Fruit fly (Drosophila melanogaster): ENCODE measurements around the gene CG3817.

Gene CG3817

dm6 chr3R:14875274-14875964, 23.1 kb upstream of the CG3817 start, which contains the start of gene btsz (continued):
- peak; percentile 21 for TF ChIP-seq mam (GFP tag; optimal IDR thresholded peaks at IDR 0.05)
- peak; percentile 83 for TF ChIP-seq CG2678 (tag; optimal IDR thresholded peaks at IDR 0.05)
- TF ChIP-seq toy (GFP tag; IDR thresholded peaks at IDR 0.05) = no peak
- TF ChIP-seq CG13624 (GFP tag; optimal IDR thresholded peaks at IDR 0.05) = peak; percentile 6
- TF ChIP-seq Drgx (GFP tag; IDR thresholded peaks at IDR 0.05) = no peak
- no peak for TF ChIP-seq kay (GFP tag; optimal IDR thresholded peaks at IDR 0.05)
- peak; percentile 5 for TF ChIP-seq unpg (GFP tag; optimal IDR thresholded peaks at IDR 0.05)
- TF ChIP-seq CG8924 (tag; optimal IDR thresholded peaks at IDR 0.05) = peak; percentile 45
- peak; percentile 5 for TF ChIP-seq zfh2 (GFP tag; optimal IDR thresholded peaks at IDR 0.05)
- no peak for TF ChIP-seq dpn (GFP tag; optimal IDR thresholded peaks at IDR 0.05)
- no peak for TF ChIP-seq fd64A (GFP tag; optimal IDR thresholded peaks at IDR 0.05)
- TF ChIP-seq CG10431 (GFP tag; optimal IDR thresholded peaks at IDR 0.05) = no peak
- peak; percentile 64 for TF ChIP-seq CG13296 (GFP tag; optimal IDR thresholded peaks at IDR 0.05)
- no peak for TF ChIP-seq H15 (GFP tag; IDR thresholded peaks at IDR 0.05)
- TF ChIP-seq nmo (GFP tag; optimal IDR thresholded peaks at IDR 0.05) = peak; percentile 26
- peak; percentile 52 for TF ChIP-seq CG4424 (GFP tag; optimal IDR thresholded peaks at IDR 0.05)
- peak; percentile 86 for TF ChIP-seq CG7556 (GFP tag; optimal IDR thresholded peaks at IDR 0.05)
- TF ChIP-seq sqz (GFP tag; optimal IDR thresholded peaks at IDR 0.05) = no peak
- no peak for TF ChIP-seq CG12236 (GFP tag; optimal IDR thresholded peaks at IDR 0.05)
- peak; percentile 13 for TF ChIP-seq CG9817 (tag; optimal IDR thresholded peaks at IDR 0.05)
- TF ChIP-seq CG10366 (GFP tag; IDR thresholded peaks at IDR 0.05) = no peak
- TF ChIP-seq CG17385 (GFP tag; optimal IDR thresholded peaks at IDR 0.05) = peak; percentile 38
- no peak for TF ChIP-seq z (GFP tag; IDR thresholded peaks at IDR 0.05)
- no peak for TF ChIP-seq bowl (GFP tag; IDR thresholded peaks at IDR 0.05)
- no peak for TF ChIP-seq Trl (optimal IDR thresholded peaks at IDR 0.05)
- no peak for TF ChIP-seq Trl (GFP tag; optimal IDR thresholded peaks at IDR 0.05)
- no peak for TF ChIP-seq salm (tag; optimal IDR thresholded peaks at IDR 0.05)
- TF ChIP-seq NC2β (GFP tag; optimal IDR thresholded peaks at IDR 0.05) = no peak
- peak in 1 of 2 experiments; percentile 60 for TF ChIP-seq Hr51 (GFP tag; optimal IDR thresholded peaks at IDR 0.05)
- TF ChIP-seq CG18619 (GFP tag; optimal IDR thresholded peaks at IDR 0.05) = peak; percentile 59
- TF ChIP-seq CG9215 (GFP tag; IDR thresholded peaks at IDR 0.05) = no peak
- TF ChIP-seq CG8359 (GFP tag; optimal IDR thresholded peaks at IDR 0.05; ENCODE audit: borderline replicate concordance) = no peak
- TF ChIP-seq CG4820 (GFP tag; optimal IDR thresholded peaks at IDR 0.05) = peak; percentile 15
- TF ChIP-seq CG12942 (GFP tag; optimal IDR thresholded peaks at IDR 0.05) = no peak
- peak; percentile 68 for TF ChIP-seq Fer1 (GFP tag; optimal IDR thresholded peaks at IDR 0.05)
- no peak for TF ChIP-seq Scr (GFP tag; IDR thresholded peaks at IDR 0.05; ENCODE audit: partially characterized antibody)
- no peak for TF ChIP-seq CHES-1-like (GFP tag; optimal IDR thresholded peaks at IDR 0.05)
- TF ChIP-seq dmrt99B (tag; optimal IDR thresholded peaks at IDR 0.05) = peak; percentile 75
- no peak for TF ChIP-seq cg (GFP tag; optimal IDR thresholded peaks at IDR 0.05)
- no peak for TF ChIP-seq CG5953 (GFP tag; IDR thresholded peaks at IDR 0.05)
- no peak for TF ChIP-seq CG31388 (GFP tag; optimal IDR thresholded peaks at IDR 0.05)
- TF ChIP-seq lab (GFP tag; optimal IDR thresholded peaks at IDR 0.05) = peak; percentile 75
- no peak for TF ChIP-seq dimm (GFP tag; IDR thresholded peaks at IDR 0.05)
- TF ChIP-seq ERR (GFP tag; optimal IDR thresholded peaks at IDR 0.05) = no peak
- TF ChIP-seq Nf-YC (tag; optimal IDR thresholded peaks at IDR 0.05) = peak; percentile 48
- no peak for TF ChIP-seq CG1832 (GFP tag; optimal IDR thresholded peaks at IDR 0.05)
- TF ChIP-seq BtbVII (GFP tag; optimal IDR thresholded peaks at IDR 0.05) = peak; percentile 49
- no peak for TF ChIP-seq CTCF (GFP tag; optimal IDR thresholded peaks at IDR 0.05)
- TF ChIP-seq jigr1 (GFP tag; IDR thresholded peaks at IDR 0.05) = no peak
- peak; percentile 34 for TF ChIP-seq phol (tag; optimal IDR thresholded peaks at IDR 0.05)
- TF ChIP-seq Mrtf (GFP tag; IDR thresholded peaks at IDR 0.05) = no peak
